Worm (Caenorhabditis elegans) whole organism, L2 larva: ENCODE measurements around the gene lido-13.
"Not testable (repeated sequence)": the region's sequence is repeated elsewhere in the genome, so short reads cannot be mapped to it uniquely, and the experiment has no call there.

Experiments
- C34F6.9 ChIP-seq: fragments of 150-350 bp; optimal IDR thresholded peaks from 2 replicates; lab custom pipeline; 2014; ENCODE audit warnings: missing biosample characterization, missing genetic modification characterization
- F13H6.1 ChIP-seq: sonication (generic microtip); optimal IDR thresholded peaks from 2 replicates; lab custom pipeline; 2016; ENCODE audit warnings: missing genetic modification characterization, missing compliant biosample characterization
- ZK546.5 ChIP-seq: sonication (generic microtip); optimal IDR thresholded peaks from 2 replicates; lab custom pipeline; 2017; ENCODE audit warnings: missing biosample characterization, missing genetic modification characterization
- blmp-1 ChIP-seq: sonication (generic microtip); optimal IDR thresholded peaks from 2 replicates; lab custom pipeline; 2017; ENCODE audit warnings: missing genetic modification characterization, mild to moderate bottlenecking, missing compliant biosample characterization, antibody characterized with exemption, moderate library complexity; ENCODE audit not compliant: insufficient read depth
- ceh-82 ChIP-seq: fragments of 150-350 bp; optimal IDR thresholded peaks from 2 replicates; lab custom pipeline; 2014; ENCODE audit warnings: missing biosample characterization, missing genetic modification characterization
- egl-27 ChIP-seq: sonication (generic microtip); optimal IDR thresholded peaks from 3 replicates; lab custom pipeline; 2017; ENCODE audit warnings: missing biosample characterization, missing genetic modification reagents, missing genetic modification characterization
- elt-1 ChIP-seq: fragments of 150-350 bp; optimal IDR thresholded peaks from 2 replicates; lab custom pipeline; 2014; ENCODE audit warnings: missing biosample characterization, missing genetic modification characterization
- elt-3 ChIP-seq: sonication (generic microtip); optimal IDR thresholded peaks from 2 replicates; lab custom pipeline; 2017; ENCODE audit warnings: missing biosample characterization, missing genetic modification characterization
- fos-1 ChIP-seq: fragments of 150-350 bp; optimal IDR thresholded peaks from 2 replicates; lab custom pipeline; 2014; ENCODE audit warnings: missing biosample characterization, missing genetic modification characterization
- gmeb-1 ChIP-seq: fragments of 150-350 bp; optimal IDR thresholded peaks from 2 replicates; lab custom pipeline; 2014; ENCODE audit warnings: missing biosample characterization, missing genetic modification characterization
- lin-11 ChIP-seq: fragments of 150-350 bp; sonication (generic microtip); optimal IDR thresholded peaks from 2 replicates; lab custom pipeline; 2014; ENCODE audit warnings: missing biosample characterization, missing genetic modification characterization, inconsistent platforms, mixed read lengths
- lin-39 ChIP-seq: fragments of 150-350 bp; optimal IDR thresholded peaks from 2 replicates; lab custom pipeline; 2014; ENCODE audit warnings: missing biosample characterization, missing genetic modification reagents, missing genetic modification characterization
- lsy-2 ChIP-seq, 2 experiments: fragments of 150-350 bp in 1 of 2; sonication (generic microtip) in 1 of 2; optimal IDR thresholded peaks; 2 replicates each; lab custom pipeline; 2014 to 2017; ENCODE audit warnings: missing biosample characterization in 2 of 2, missing genetic modification characterization in 2 of 2
- mab-5 ChIP-seq: fragments of 150-350 bp; optimal IDR thresholded peaks from 2 replicates; lab custom pipeline; 2014; ENCODE audit warnings: missing biosample characterization, missing genetic modification characterization
- nhr-10 ChIP-seq: sonication (generic microtip); optimal IDR thresholded peaks from 2 replicates; lab custom pipeline; 2017; ENCODE audit warnings: missing biosample characterization, missing genetic modification characterization
- nhr-12 ChIP-seq: fragments of 150-350 bp; optimal IDR thresholded peaks from 2 replicates; lab custom pipeline; 2014; ENCODE audit warnings: missing biosample characterization, missing genetic modification characterization
- nhr-129 ChIP-seq: fragments of 150-350 bp; optimal IDR thresholded peaks from 2 replicates; lab custom pipeline; 2014; ENCODE audit warnings: missing biosample characterization, missing genetic modification characterization
- nhr-23 ChIP-seq: fragments of 150-350 bp; optimal IDR thresholded peaks from 2 replicates; lab custom pipeline; 2014; ENCODE audit warnings: missing biosample characterization, missing genetic modification reagents, missing genetic modification characterization
- nhr-237 ChIP-seq: fragments of 150-350 bp; optimal IDR thresholded peaks from 2 replicates; lab custom pipeline; 2014; ENCODE audit warnings: missing biosample characterization, missing genetic modification characterization
- nhr-25 ChIP-seq: fragments of 150-350 bp; sonication (generic microtip); optimal IDR thresholded peaks from 3 replicates; lab custom pipeline; 2014; ENCODE audit warnings: missing biosample characterization, missing genetic modification characterization
- nhr-6 ChIP-seq: fragments of 150-350 bp; optimal IDR thresholded peaks from 2 replicates; lab custom pipeline; 2014; ENCODE audit warnings: missing biosample characterization, missing genetic modification characterization
- nhr-77 ChIP-seq: fragments of 150-350 bp; optimal IDR thresholded peaks from 2 replicates; lab custom pipeline; 2014; ENCODE audit warnings: missing biosample characterization, missing genetic modification characterization
- peb-1 ChIP-seq: fragments of 150-350 bp; optimal IDR thresholded peaks from 2 replicates; lab custom pipeline; 2014; ENCODE audit warnings: missing biosample characterization, missing genetic modification characterization
- sem-4 ChIP-seq: fragments of 150-350 bp; optimal IDR thresholded peaks from 2 replicates; lab custom pipeline; 2014; ENCODE audit warnings: missing biosample characterization, missing genetic modification reagents, missing genetic modification characterization
- skn-1 ChIP-seq: sonication (generic microtip); optimal IDR thresholded peaks from 2 replicates; lab custom pipeline; 2017; ENCODE audit warnings: missing biosample characterization, missing genetic modification characterization
- sma-9 ChIP-seq, 2 experiments: fragments of 150-350 bp in 1 of 2; sonication (generic microtip) in 1 of 2; optimal IDR thresholded peaks; 2 replicates each; lab custom pipeline; 2014 to 2016; ENCODE audit warnings: missing genetic modification characterization in 2 of 2, mild to moderate bottlenecking in 1 of 2, missing biosample characterization in 1 of 2, missing compliant biosample characterization in 1 of 2, missing genetic modification reagents in 1 of 2, moderate library complexity in 1 of 2
- unc-39 ChIP-seq: fragments of 150-350 bp; optimal IDR thresholded peaks from 2 replicates; lab custom pipeline; 2014; ENCODE audit warnings: missing biosample characterization, missing genetic modification characterization
- unc-55 ChIP-seq: fragments of 150-350 bp; sonication (generic microtip); optimal IDR thresholded peaks from 3 replicates; lab custom pipeline; 2014; ENCODE audit warnings: missing biosample characterization, missing genetic modification reagents, missing genetic modification characterization
- unc-62 ChIP-seq: fragments of 150-350 bp; optimal IDR thresholded peaks from 2 replicates; lab custom pipeline; 2014; ENCODE audit warnings: missing biosample characterization, missing genetic modification reagents, missing genetic modification characterization
- zag-1 ChIP-seq: fragments of 150-350 bp; optimal IDR thresholded peaks from 2 replicates; lab custom pipeline; 2014; ENCODE audit warnings: missing biosample characterization, missing genetic modification characterization
- ztf-1 ChIP-seq: fragments of 200-800 bp; sonication (Bioruptor generic); conservative IDR thresholded peaks from 2 replicates; pipeline ENCODE4 v1.3.6; 2022; ENCODE audit warnings: missing genetic modification characterization, missing compliant biosample characterization
- ztf-4 ChIP-seq: fragments of 150-350 bp; optimal IDR thresholded peaks from 2 replicates; lab custom pipeline; 2014; ENCODE audit warnings: missing biosample characterization, missing genetic modification characterization

lido-13 gene

DNA sequence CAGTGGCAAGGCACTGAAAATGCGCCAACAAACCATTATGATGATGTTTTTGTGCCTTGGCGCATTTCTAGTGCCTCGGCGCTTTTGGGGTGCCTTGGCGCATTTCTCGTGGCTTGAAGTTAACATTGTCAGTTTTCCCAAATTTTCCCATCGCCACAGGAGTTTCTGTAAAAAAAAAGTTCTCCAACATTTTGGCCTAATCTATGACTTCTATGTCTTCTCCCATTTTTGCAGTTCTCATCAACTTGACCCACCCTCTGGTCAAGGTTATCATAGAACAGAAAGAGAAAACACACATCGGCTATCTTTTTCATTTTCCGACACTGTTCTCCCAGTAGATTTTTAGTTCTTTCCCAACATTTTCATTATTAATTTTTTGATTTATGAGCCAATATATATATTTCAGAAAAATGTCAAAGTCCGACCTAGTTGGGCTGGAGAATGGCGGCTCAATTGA is 15.6 kb downstream of the lido-13 start, which contains the start of the genes B0454.26 and B0454.5:
TSS of gene B0454.26 (minus strand) at position 101 of the 457 bp plus-strand sequence.
TSS of gene B0454.5 (plus strand) at position 407 of the 457 bp plus-strand sequence.
- TF ChIP-seq nhr-77 (tag; lab: Kevin White, UChicago) (no peak), C34F6.9 (tag; lab: Kevin White, UChicago) (no peak), ZK546.5 (no peak), mab-5 (tag; lab: Kevin White, UChicago) (no peak)

ce11 chrII:3036344-3036743 is 17.8 kb downstream of the lido-13 start:
- TF ChIP-seq unc-62 (GFP tag; lab: Kevin White, UChicago) (no peak), elt-1 (tag; lab: Kevin White, UChicago) (no peak), nhr-6 (no peak), unc-39 (tag; lab: Kevin White, UChicago) (no peak), lin-39 (tag; lab: Kevin White, UChicago) (no peak), egl-27 (tag; lab: Kevin White, UChicago) (no peak), sma-9 (GFP tag; optimal IDR thresholded peaks at IDR 0.05; lab: Kevin White, UChicago) (no peak), sma-9 (tag; optimal IDR thresholded peaks at IDR 0.05; lab: Kevin White, UChicago) (no peak), lin-11 (no peak), ztf-4 (tag; lab: Kevin White, UChicago) (no peak), nhr-23 (tag; lab: Kevin White, UChicago) (no peak), mab-5 (tag; lab: Kevin White, UChicago) (no peak), ztf-1 (no peak)

- no peak for TF ChIP-seq C34F6.9 (tag; lab: Kevin White, UChicago)
- TF ChIP-seq F13H6.1 = no peak
- TF ChIP-seq nhr-10 = no peak
- TF ChIP-seq mab-5 (tag; lab: Kevin White, UChicago) = no peak
- no peak for TF ChIP-seq sma-9 (GFP tag; optimal IDR thresholded peaks at IDR 0.05; lab: Kevin White, UChicago)
- no peak for TF ChIP-seq sma-9 (tag; optimal IDR thresholded peaks at IDR 0.05; lab: Kevin White, UChicago)
- TF ChIP-seq skn-1 (tag; lab: Kevin White, UChicago) = no peak
- no peak for TF ChIP-seq nhr-12 (tag; lab: Kevin White, UChicago)
- no peak for TF ChIP-seq elt-3 (tag; lab: Kevin White, UChicago)
- no peak for TF ChIP-seq nhr-129 (tag; lab: Kevin White, UChicago)
- no peak for TF ChIP-seq unc-55 (GFP tag; lab: Kevin White, UChicago)
- TF ChIP-seq fos-1 = no peak
- TF ChIP-seq sem-4 (tag; lab: Kevin White, UChicago) = no peak
- no peak for TF ChIP-seq ZK546.5
- TF ChIP-seq ceh-82 (tag; lab: Kevin White, UChicago) = no peak
- no peak for TF ChIP-seq gmeb-1 (tag; lab: Kevin White, UChicago)
- TF ChIP-seq peb-1 (tag; lab: Kevin White, UChicago) = no peak
- no peak for TF ChIP-seq nhr-237 (tag; lab: Kevin White, UChicago)
- no peak for TF ChIP-seq unc-39 (tag; lab: Kevin White, UChicago)
- no peak for TF ChIP-seq zag-1 (tag; lab: Kevin White, UChicago)
These were observed 19.2 kb downstream of the lido-13 start for ce11 chrII:3034914-3035313.

- not testable (repeated sequence) for TF ChIP-seq blmp-1 (tag; lab: Kevin White, UChicago); unc-62 (GFP tag; lab: Kevin White, UChicago); lsy-2 (tag; optimal IDR thresholded peaks at IDR 0.05; lab: Kevin White, UChicago)
These were observed 21.6 kb downstream of the lido-13 start, which contains the start of gene B0454.6 for ce11 chrII:3032480-3032879. Gene B0454.6, plus strand, starts transcription at chrII:3032780.

ce11 chrII:3030416-3030815 is 23.7 kb downstream of the lido-13 start:
- TF ChIP-seq ztf-4 (tag; lab: Kevin White, UChicago) (no peak), blmp-1 (tag; lab: Kevin White, UChicago) (peak; percentile 65)

DNA sequence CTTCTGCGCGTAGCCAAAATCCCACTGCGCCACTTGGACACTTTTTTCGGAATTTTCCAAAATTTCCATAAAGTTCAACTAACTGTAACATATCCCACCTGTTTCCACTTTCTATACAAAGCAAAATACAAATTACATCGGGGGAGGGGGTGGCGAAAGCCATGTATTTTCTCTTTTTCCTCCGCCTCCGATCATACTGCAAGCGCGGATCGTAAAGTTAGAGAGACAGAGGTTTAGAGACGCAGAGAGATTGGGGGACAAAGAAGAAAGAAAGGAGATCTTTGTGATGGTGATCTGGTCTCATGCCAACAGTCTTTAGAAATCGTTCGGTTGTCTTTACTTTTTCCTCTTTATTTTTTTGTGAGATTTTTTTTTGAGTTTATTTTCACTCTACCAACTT is 25.9 kb downstream of the lido-13 start:
- no peak for TF ChIP-seq fos-1
- TF ChIP-seq blmp-1 (tag; lab: Kevin White, UChicago) = peak; percentile 6
- peak; percentile 17 for TF ChIP-seq nhr-25 (tag; lab: Kevin White, UChicago)
